In genomic region chrV:19622440-19622914, ce11 we compare ENCODE assay signal across 4 worm cellular contexts.
A peak's percentile ranks its signal among the peaks of the same experiment; 100 is the strongest.
TF ChIP-seq lines count a peak whose summit lies in the region.

Gene Y43F8C.3, minus strand, starts transcription at chrV:19622626.

TF ChIP-seq in whole organism, L2 larva, 48 proteins besides CTCF, POLR2A, EP300 and RAD21 (continued from another document):
- TF ChIP-seq mdl-1 (tag; optimal IDR thresholded peaks at IDR 0.05; lab: Kevin White, UChicago): peak; percentile 34 to 47
- TF ChIP-seq zag-1 (tag; optimal IDR thresholded peaks at IDR 0.05; lab: Kevin White, UChicago): peak; percentile 63
- TF ChIP-seq elt-1 (tag; optimal IDR thresholded peaks at IDR 0.05; lab: Kevin White, UChicago): no peak
- TF ChIP-seq sma-3 (GFP tag; optimal IDR thresholded peaks at IDR 0.05; lab: Kevin White, UChicago): no peak
- no peak for TF ChIP-seq unc-39 (tag; optimal IDR thresholded peaks at IDR 0.05; lab: Kevin White, UChicago)
- peak; percentile 10 for TF ChIP-seq sem-4 (tag; optimal IDR thresholded peaks at IDR 0.05; lab: Kevin White, UChicago)
- TF ChIP-seq ama-1 (optimal IDR thresholded peaks at IDR 0.05; lab: Kevin White, UChicago): no peak
- TF ChIP-seq ceh-16 (tag; optimal IDR thresholded peaks at IDR 0.05; lab: Kevin White, UChicago): peak; percentile 28
- no peak for TF ChIP-seq Y55F3AM.14 (GFP tag; optimal IDR thresholded peaks at IDR 0.05; lab: Kevin White, UChicago)
- peak in 1 of 2 experiments; percentile 59 for TF ChIP-seq lsy-2 (tag; optimal IDR thresholded peaks at IDR 0.05; lab: Kevin White, UChicago)
- TF ChIP-seq lin-39 (tag; optimal IDR thresholded peaks at IDR 0.05; lab: Kevin White, UChicago): no peak
- peak; percentile 77 for TF ChIP-seq unc-55 (GFP tag; optimal IDR thresholded peaks at IDR 0.05; lab: Kevin White, UChicago)
- TF ChIP-seq R02D3.7 (tag; optimal IDR thresholded peaks at IDR 0.05; lab: Kevin White, UChicago): no peak
- TF ChIP-seq nhr-77 (tag; optimal IDR thresholded peaks at IDR 0.05; lab: Kevin White, UChicago): no peak
- TF ChIP-seq ceh-82 (tag; optimal IDR thresholded peaks at IDR 0.05; lab: Kevin White, UChicago): no peak
- TF ChIP-seq F13H6.1 (tag; optimal IDR thresholded peaks at IDR 0.05; lab: Kevin White, UChicago): peak; percentile 46
- no peak for TF ChIP-seq skn-1 (tag; optimal IDR thresholded peaks at IDR 0.05; lab: Kevin White, UChicago)
- TF ChIP-seq nhr-11 (tag; optimal IDR thresholded peaks at IDR 0.05; lab: Kevin White, UChicago): no peak
- TF ChIP-seq nhr-237 (tag; optimal IDR thresholded peaks at IDR 0.05; lab: Kevin White, UChicago): no peak
- TF ChIP-seq nhr-23 (tag; optimal IDR thresholded peaks at IDR 0.05; lab: Kevin White, UChicago): no peak
- peak; percentile 73 for TF ChIP-seq C34F6.9 (tag; optimal IDR thresholded peaks at IDR 0.05; lab: Kevin White, UChicago)
- no peak for TF ChIP-seq aly-2 (tag; optimal IDR thresholded peaks at IDR 0.05; lab: Kevin White, UChicago)
- no peak for TF ChIP-seq nhr-10 (tag; optimal IDR thresholded peaks at IDR 0.05; lab: Kevin White, UChicago)
- TF ChIP-seq lin-11 (tag; optimal IDR thresholded peaks at IDR 0.05; lab: Kevin White, UChicago): peak; percentile 82
- TF ChIP-seq fos-1 (tag; optimal IDR thresholded peaks at IDR 0.05; lab: Kevin White, UChicago): peak; percentile 43

TF ChIP-seq in whole organism, L4 larva, 104 proteins besides CTCF, POLR2A, EP300 and RAD21 (continued from another document and continues in another):
- TF ChIP-seq mdt-29 (GFP tag; IDR thresholded peaks at IDR 0.05; lab: Robert Waterston, UW): no peak
- TF ChIP-seq nhr-41 (GFP tag; IDR thresholded peaks at IDR 0.05; lab: Robert Waterston, UW): no peak
- 0 out of 2 replicates have a peak, but pooled peaks have one; percentile 22 for TF ChIP-seq lin-38 (GFP tag; IDR thresholded peaks at IDR 0.05; lab: Robert Waterston, UW)
- TF ChIP-seq sdz-12 (GFP tag; optimal IDR thresholded peaks at IDR 0.05; lab: Kevin White, UChicago): no peak
- peak; percentile 69 for TF ChIP-seq lin-13 (GFP tag; optimal IDR thresholded peaks at IDR 0.05; lab: Kevin White, UChicago)
- no peak for TF ChIP-seq dmd-9 (GFP tag; IDR thresholded peaks at IDR 0.05; lab: Robert Waterston, UW)
- no peak for TF ChIP-seq F26F4.8 (GFP tag; conservative IDR thresholded peaks at IDR 0.05; lab: Robert Waterston, UW)
- TF ChIP-seq spr-3 (GFP tag; optimal IDR thresholded peaks at IDR 0.05; lab: Kevin White, UChicago): peak; percentile 44
- TF ChIP-seq unc-62 (GFP tag; optimal IDR thresholded peaks at IDR 0.05 in 1 of 2; lab: Kevin White, UChicago): peak in 1 of 2 experiments; percentile 91
- TF ChIP-seq unc-62 (tag; optimal IDR thresholded peaks at IDR 0.05; lab: Kevin White, UChicago): no peak
- TF ChIP-seq nhr-6 (tag; optimal IDR thresholded peaks at IDR 0.05; lab: Kevin White, UChicago): peak; percentile 74
- TF ChIP-seq aha-1 (tag; lab: Kevin White, UChicago): peak; percentile 90
- no peak for TF ChIP-seq nhr-42 (GFP tag; IDR thresholded peaks at IDR 0.05; lab: Robert Waterston, UW)
- no peak for TF ChIP-seq ceh-32 (tag; optimal IDR thresholded peaks at IDR 0.05; lab: Kevin White, UChicago; ENCODE audit: poor library complexity)
- TF ChIP-seq arid-1 (GFP tag; conservative IDR thresholded peaks at IDR 0.05; lab: Robert Waterston, UW): 0 out of 2 replicates have a peak, but pooled peaks have one; percentile 47
- TF ChIP-seq daf-8 (GFP tag; IDR thresholded peaks at IDR 0.05; lab: Robert Waterston, UW): no peak
- peak; percentile 8 for TF ChIP-seq ceh-28 (tag; optimal IDR thresholded peaks at IDR 0.05; lab: Kevin White, UChicago)
- TF ChIP-seq duxl-1 (tag; optimal IDR thresholded peaks at IDR 0.05; lab: Kevin White, UChicago; ENCODE audit: poor library complexity): no peak
- peak; percentile 82 for TF ChIP-seq mxl-3 (GFP tag; optimal IDR thresholded peaks at IDR 0.05; lab: Kevin White, UChicago)
- TF ChIP-seq nhr-28 (tag; optimal IDR thresholded peaks at IDR 0.05; lab: Kevin White, UChicago): peak; percentile 56
- TF ChIP-seq hif-1 (tag; optimal IDR thresholded peaks at IDR 0.05; lab: Kevin White, UChicago): peak in 1 of 2 experiments; percentile 46
- no peak for TF ChIP-seq mxl-2 (GFP tag; conservative IDR thresholded peaks at IDR 0.05; lab: Robert Waterston, UW)
- TF ChIP-seq nhr-102 (tag; optimal IDR thresholded peaks at IDR 0.05; lab: Kevin White, UChicago): no peak
- TF ChIP-seq zfp-2 (tag; optimal IDR thresholded peaks at IDR 0.05; lab: Kevin White, UChicago): no peak
- TF ChIP-seq unc-130 (GFP tag; optimal IDR thresholded peaks at IDR 0.05; lab: Kevin White, UChicago): no peak
- TF ChIP-seq nhr-10 (tag; optimal IDR thresholded peaks at IDR 0.05; lab: Kevin White, UChicago): no peak
- TF ChIP-seq ZK337.2 (GFP tag; IDR thresholded peaks at IDR 0.05; lab: Robert Waterston, UW): 0 out of 2 replicates have a peak, but pooled peaks have one; percentile 4
- peak; percentile 89 for TF ChIP-seq hlh-30 (tag; optimal IDR thresholded peaks at IDR 0.05; lab: Kevin White, UChicago; ENCODE audit: insufficient read depth)
- no peak for TF ChIP-seq ceh-82 (tag; optimal IDR thresholded peaks at IDR 0.05; lab: Kevin White, UChicago)
- TF ChIP-seq nhr-11 (tag; optimal IDR thresholded peaks at IDR 0.05; lab: Kevin White, UChicago): peak; percentile 45
- no peak for TF ChIP-seq nhr-48 (tag; optimal IDR thresholded peaks at IDR 0.05; lab: Kevin White, UChicago)
- TF ChIP-seq gei-8 (GFP tag; optimal IDR thresholded peaks at IDR 0.05; lab: Kevin White, UChicago): no peak
- no peak for TF ChIP-seq ztf-11 (tag; optimal IDR thresholded peaks at IDR 0.05; lab: Kevin White, UChicago)
- no peak for TF ChIP-seq daf-12 (tag; optimal IDR thresholded peaks at IDR 0.05; lab: Kevin White, UChicago)
- no peak for TF ChIP-seq ceh-20 (GFP tag; IDR thresholded peaks at IDR 0.05; lab: Robert Waterston, UW)
- TF ChIP-seq T26A8.4 (GFP tag; IDR thresholded peaks at IDR 0.05; lab: Robert Waterston, UW): peak; percentile 58; the same call in 1 of the 2 replicates

TF ChIP-seq in whole organism, late embryonic, 69 proteins besides CTCF, POLR2A, EP300 and RAD21 (continued from another document):
- TF ChIP-seq ceh-19 (GFP tag; optimal IDR thresholded peaks at IDR 0.05; lab: Kevin White, UChicago): peak; percentile 72

TF ChIP-seq in whole organism, mixed stage, embryonic, 35 proteins besides CTCF, POLR2A, EP300 and RAD21 (continued from another document):
- TF ChIP-seq zip-8 (tag; optimal IDR thresholded peaks at IDR 0.05; lab: Kevin White, UChicago) (no peak), lin-32 (GFP tag; optimal IDR thresholded peaks at IDR 0.05; lab: Kevin White, UChicago) (peak; percentile 40), ham-2 (GFP tag; optimal IDR thresholded peaks at IDR 0.05; lab: Kevin White, UChicago) (peak; percentile 75), snpc-4 (tag; optimal IDR thresholded peaks at IDR 0.05; lab: Kevin White, UChicago) (no peak), drap-1 (GFP tag; optimal IDR thresholded peaks at IDR 0.05; lab: Kevin White, UChicago) (peak; percentile 96)
